Fruit fly (Drosophila melanogaster) ovary, adult (tissue): ENCODE measurements around the gene CG13738.

Experiments
- CG17801 ChIP-seq: fragments of 200-800 bp; optimal IDR thresholded peaks from 2 replicates; lab custom pipeline; 2019; ENCODE audit warnings: missing biosample characterization, mild to moderate bottlenecking, missing genetic modification characterization, moderate library complexity; ENCODE audit not compliant: partially characterized antibody

CG13738 gene

DNA sequence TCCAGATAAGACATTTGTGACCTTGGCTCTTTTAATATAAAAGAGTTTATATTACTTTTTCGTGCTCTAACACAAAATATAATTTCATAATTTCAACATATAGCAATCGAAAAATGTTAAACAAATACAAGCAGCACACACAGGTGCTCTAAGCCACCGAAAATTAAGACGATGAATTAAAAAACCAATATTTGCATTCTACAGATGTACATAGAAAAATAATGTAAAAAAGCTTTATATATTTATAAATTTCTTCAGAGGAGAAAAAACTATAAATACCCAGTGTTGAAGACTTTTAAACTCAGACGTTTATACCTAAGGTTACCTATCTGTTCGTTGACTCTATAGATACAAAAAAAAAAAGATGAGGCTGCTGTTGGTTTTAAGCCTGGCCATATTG, 14.3 kb upstream of the CG13738 start, which contains the start of gene CG9040:
Gene CG9040, plus strand, starts transcription at position 301 of the 400 bp plus-strand sequence.
- no peak for TF ChIP-seq CG17801 (GFP tag; lab: Kevin White, UChicago)

DNA sequence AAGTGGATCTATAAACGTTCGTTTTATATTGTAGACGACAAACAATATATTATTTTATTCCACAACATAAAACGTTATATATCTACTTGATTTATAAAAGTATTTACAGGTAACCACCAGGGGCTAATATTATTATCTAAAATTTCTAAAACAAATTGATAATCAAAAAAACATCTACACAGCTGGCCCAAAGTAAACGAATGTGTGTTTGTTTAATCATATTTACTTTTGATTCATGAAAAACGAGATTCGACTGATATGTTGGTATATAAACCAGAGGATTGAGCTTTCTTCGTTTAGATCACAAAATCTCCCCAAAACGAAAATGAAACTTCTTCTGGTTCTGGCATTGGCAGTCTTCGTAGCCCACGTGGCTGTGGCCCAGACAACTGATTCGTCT, 13.1 kb upstream of the CG13738 start, which contains the start of gene CG17362:
Gene CG17362, plus strand, starts transcription at position 291 of the 400 bp plus-strand sequence.
- no peak for TF ChIP-seq CG17801 (GFP tag; lab: Kevin White, UChicago)

DNA sequence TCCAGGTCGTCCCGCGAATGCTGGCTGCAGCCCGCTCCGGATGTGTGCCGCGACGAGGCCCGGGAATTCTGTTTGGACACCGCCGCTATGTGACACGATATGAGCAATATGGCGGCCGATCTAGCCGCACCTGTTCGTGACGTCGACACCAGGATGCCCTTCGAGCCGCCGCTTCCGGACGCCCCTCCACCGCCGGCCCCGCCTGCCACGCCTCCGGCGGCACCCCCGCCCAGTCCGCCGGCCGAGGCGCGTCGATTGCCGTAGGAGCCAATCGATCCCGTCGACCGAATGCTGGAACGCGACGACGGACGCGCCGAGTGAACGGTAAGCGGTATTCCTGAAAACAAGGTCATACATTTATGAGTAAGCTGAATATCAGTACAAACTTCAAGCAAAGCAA, 9.2 kb upstream of the CG13738 start:
- no peak for TF ChIP-seq CG17801 (GFP tag; lab: Kevin White, UChicago)

DNA sequence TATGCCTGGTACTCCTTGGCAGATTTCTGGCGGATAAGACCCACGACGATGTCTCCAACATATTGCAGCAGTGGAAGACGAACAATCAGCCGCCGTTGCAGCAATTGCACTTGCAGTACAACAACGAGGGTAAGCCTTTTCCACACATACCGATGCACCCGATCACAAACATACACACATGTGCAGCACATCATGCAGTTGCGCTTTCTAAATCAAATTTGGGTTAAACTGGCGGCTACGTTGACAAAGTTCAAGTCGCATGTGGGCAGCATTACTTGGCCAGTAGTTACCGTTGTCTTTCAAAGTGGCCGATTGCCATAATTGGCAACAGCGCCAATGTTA, 7.8 kb downstream of the CG13738 start:
- no peak for TF ChIP-seq CG17801 (GFP tag; lab: Kevin White, UChicago)

DNA sequence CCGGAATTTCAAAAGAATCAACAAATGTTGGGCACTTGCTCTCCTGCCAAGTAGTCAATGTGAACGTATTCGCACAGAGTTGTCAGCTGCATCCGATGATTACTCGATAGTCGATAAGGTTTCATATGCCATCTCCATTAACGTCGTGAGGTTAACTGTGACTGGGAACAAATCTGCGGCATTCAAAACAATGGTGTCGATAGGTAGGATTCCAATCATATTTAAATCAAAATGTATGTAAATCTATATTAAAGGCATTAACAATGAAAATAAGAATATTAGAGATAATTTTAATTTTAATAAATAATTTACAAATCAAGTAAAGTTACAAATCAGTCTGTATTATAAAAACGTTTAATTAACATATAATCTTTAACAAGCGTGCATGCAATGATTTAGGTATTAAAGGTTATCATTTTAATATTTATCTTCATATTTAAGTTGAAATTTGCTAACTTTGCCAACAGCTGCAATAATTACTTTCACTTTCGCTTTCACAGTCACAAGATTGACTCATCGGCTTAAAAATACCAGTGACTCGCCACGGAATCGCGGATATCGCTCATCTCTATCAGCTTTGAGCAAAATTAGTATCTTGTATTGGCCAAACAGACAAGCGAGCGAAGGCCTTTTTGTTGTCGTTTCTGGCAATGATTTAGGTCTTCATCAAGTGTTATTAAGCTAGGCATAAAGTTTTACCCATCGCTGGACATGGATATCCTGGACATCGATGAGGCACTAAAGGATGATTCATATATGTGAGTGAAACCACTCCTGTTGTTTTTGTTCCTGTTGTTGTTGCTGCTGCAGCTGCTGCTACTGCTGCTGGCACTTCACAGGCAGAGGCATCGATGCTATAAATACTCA, 8.4 kb downstream of the CG13738 start, which contains the start of the genes Meics, Nxf3 and ssp2:
Gene Meics, minus strand, starts transcription at position 68 of the 867 bp plus-strand sequence.
Gene Nxf3, plus strand, starts transcription at position 569 of the 867 bp plus-strand sequence.
Gene ssp2, plus strand, starts transcription at position 569 of the 867 bp plus-strand sequence.
- TF ChIP-seq CG17801 (GFP tag; lab: Kevin White, UChicago) = peak; percentile 5

DNA sequence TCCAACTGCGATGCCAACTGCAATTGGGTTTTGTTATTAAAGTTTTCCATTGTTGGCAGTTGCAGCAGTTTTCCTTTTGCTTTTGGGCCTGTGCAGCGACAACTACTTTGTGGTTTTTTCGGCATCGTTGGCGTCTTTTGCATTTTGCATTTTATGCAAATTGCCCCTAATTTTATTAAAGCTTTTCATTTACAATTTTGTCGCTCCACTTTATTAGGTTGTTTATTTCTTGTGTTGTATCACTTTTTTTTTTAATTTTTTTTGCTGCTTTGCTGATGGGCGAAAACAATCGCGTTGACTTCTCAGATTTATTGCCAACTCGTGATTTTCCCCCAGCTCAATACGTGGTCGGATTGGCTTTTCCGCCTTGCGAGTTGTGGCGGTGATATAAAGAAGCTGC, 15.5 kb downstream of the CG13738 start:
- no peak for TF ChIP-seq CG17801 (GFP tag; lab: Kevin White, UChicago)

DNA sequence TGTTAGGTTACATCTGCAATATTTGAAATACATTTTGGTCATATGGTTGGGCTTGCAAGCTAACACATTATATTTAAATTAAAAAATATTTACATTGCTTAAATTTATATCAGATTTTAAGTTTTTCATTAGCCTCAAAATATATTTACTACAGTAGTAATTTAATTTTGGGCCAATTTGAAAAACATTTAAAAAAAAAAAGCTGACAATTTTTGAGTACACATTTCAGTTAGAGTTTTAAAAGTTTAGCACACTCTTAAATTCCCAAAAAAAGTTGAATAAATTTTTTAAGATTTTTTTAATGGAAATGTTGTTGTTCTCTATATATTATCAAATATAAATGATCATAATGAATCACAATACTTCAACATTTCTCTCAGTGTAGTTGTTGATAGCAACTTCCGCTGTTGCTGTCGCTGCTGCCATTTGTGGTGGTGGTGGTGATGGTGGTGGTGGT, 16.0 kb downstream of the CG13738 start:
- no peak for TF ChIP-seq CG17801 (GFP tag; lab: Kevin White, UChicago)

DNA sequence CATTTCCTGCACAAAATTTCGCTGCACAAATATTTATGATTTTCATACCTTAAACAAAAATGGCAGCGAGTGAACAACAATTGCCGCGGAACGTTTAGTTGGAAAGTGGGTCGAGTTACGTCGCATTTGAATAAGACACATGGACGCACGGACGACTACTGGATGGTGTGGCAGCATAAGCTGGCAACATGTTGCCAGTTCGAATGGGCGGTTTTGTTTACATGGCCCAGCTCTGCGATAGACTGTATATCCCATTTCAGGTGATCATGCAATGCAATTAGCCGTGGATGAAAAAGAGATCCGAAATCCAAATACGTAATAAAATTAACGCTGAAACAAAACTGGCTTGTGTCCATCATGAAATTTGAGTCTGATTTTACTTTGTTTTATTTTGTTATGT, 16.6 kb downstream of the CG13738 start:
- TF ChIP-seq CG17801 (GFP tag; lab: Kevin White, UChicago) = no peak

DNA sequence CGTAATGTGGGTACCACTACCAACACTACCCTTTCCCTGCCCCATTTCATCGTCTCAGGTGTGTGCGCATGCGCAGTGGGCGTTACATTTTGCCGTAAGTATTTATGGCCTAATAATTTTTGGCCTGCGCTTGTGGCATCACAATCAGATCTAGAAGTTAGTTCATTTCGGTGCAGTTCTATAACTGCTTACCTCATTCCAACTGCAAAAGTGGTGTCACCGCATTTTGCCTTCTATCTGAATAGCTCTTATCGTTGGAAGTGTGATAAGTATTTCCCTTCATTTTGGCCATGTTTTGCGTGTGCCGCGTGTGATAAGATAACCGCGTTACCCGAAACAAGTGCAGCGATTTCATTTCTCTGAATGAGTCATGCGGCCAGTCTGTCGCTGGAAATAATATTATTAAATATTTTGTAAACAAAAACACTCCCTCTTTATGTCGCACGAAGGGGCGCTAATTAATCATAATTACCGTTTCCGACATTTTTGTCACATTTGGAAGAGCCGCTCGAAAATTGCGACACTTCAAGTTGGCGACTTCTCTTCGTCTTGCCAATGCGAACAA, 20.7 kb downstream of the CG13738 start:
- peak; percentile 11 for TF ChIP-seq CG17801 (GFP tag; lab: Kevin White, UChicago)

DNA sequence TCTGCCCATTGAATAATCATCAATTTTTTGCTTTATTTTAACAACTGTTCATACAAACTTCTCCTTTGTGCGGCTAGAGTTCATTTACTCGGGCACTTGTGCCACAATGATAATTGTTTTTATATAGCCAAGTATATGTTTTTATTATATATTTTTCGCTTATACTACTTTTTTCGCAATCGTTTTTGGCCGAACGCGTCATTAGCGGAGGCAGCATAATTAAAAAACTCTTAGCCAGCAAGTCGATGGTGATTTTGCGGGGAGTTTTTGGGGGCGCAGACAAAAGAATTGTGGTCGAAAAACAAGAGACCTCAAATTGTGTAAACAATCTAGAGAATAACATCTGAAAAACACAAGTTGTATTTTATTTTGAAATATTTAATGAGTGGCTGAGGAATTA, 21.7 kb downstream of the CG13738 start:
- no peak for TF ChIP-seq CG17801 (GFP tag; lab: Kevin White, UChicago)

DNA sequence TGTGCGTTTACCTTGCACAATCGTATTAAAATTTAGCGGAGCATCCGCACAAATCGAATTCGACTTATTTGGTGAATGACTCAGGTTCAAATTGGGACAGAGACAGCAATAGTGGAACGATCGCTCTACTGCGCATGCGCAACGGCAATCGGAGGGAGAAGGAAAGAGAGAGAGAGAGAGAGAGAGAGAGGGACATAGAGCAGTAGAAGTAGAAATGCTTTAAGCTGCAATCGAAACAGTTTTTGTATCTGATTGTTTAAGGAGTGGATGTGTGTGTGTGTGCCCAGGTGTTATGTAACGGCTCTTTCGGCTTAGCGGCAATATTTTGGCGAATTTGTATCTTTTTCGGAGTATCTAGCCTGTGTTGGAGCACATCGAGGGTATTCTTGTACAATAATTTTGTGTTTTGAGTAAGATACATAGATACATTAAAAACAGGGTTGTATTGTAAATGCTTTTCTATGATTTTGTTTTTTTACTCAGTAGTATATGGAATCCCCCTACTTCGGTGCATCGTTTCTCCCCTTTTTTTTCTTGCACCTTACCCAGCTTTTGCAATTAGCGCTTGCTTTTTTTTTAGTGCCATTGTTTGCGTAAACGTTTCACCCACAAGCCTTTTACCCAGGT, 23.7 kb downstream of the CG13738 start:
- TF ChIP-seq CG17801 (GFP tag; lab: Kevin White, UChicago) = no peak

DNA sequence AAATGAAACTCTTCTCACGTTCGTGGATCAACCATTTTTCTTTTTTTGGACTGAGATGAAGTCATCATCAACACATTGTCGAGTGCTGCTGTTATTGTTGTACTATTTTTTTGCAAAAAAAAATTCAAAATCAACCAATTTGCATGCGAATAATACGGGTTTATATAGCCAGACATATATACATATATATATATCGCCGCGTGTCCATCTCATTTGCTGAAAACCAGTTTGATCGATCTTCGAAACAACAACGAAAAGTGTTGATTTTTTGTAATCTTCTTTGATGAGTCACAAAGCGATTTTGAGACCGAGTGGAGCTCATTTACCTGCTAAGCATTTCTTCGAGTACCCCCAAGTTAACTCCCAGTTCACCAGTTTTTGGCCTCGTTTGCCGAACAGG, 27.3 kb downstream of the CG13738 start:
- peak; percentile 2 for TF ChIP-seq CG17801 (GFP tag; lab: Kevin White, UChicago)

DNA sequence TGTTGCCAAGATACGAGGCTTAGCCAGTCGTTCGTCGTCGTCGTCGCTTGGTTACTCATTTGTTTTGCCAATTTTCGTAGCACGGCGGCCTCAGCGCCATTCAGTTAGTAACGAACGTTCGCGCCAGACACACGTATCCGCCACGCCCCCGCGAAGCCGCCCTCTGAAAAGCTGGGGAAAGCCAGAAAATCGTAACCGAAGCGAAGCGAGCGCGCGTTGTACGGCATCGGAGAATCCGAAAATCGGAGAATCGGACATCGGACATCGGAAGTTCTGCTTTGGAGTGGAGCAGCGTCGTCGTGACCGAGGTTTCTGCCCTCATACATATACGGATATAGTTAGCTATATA, 34.2 kb downstream of the CG13738 start, which contains the start of gene CG32137:
Gene CG32137, plus strand, starts transcription at position 100 of the 349 bp plus-strand sequence.
- no peak for TF ChIP-seq CG17801 (GFP tag; lab: Kevin White, UChicago)

DNA sequence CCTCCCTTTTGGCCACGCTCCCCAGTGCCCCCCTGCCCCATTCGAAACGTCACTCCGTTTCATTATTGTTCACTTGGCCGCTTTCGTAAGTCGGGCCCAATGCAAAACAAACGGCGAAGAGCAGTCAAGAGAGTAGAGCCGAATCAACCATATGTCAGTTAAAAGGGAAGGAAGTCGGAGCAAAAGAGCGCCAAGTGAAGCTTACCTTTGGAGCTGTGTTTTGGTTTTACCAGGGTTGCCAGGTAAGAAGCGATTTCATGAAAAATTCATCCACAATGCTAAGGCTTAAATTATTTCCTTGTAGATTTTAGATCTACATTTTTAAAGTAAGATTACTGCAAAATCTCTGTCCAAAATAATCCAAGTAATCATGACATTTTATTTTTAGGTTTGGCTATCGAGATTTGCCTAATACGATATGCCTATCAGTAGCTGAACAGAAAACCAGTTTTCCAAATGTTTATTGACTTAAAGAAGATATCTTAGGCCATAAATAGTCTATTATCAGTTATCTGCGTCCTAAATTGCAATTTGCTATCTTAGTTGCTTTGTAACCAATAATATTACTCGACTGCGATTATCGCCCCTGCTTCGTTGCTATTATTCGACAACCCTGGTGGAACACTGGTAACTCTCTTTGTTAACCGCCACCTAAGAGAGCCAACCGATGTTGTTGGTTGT, 34.7 kb downstream of the CG13738 start:
- peak; percentile 86 for TF ChIP-seq CG17801 (GFP tag; lab: Kevin White, UChicago)

DNA sequence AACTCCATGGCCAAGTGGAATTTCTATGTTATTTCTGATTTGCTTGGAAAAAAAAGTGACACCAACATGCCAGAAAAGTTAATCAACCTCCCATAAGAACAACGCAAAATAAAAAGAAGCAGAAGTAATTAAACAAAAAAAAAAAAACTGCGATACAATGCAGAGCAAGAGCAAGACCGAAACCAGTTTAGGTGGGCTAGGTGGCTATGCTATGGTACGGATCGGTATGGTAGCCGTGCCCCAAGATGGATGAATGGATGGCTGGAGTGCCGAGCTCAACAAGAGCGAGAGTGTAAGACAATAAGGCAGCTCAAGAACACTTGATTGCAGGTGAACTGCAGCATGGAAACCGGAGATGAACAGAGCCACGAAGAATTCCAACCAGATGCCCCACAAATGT, 36.5 kb downstream of the CG13738 start:
- TF ChIP-seq CG17801 (GFP tag; lab: Kevin White, UChicago) = no peak
